Worm (Caenorhabditis elegans) whole organism, young adult: ENCODE data around the gene rpl-38.

Source experiments
- B0261.1 ChIP-seq: sonication (generic microtip); optimal IDR thresholded peaks from 2 replicates; lab custom pipeline; 2016; ENCODE audit warnings: mild to moderate bottlenecking, missing genetic modification characterization, moderate library complexity, missing compliant biosample characterization
- C06A6.2 ChIP-seq: fragments of 200-800 bp; sonication (Bioruptor generic); conservative IDR thresholded peaks from 2 replicates; pipeline ENCODE4 v1.3.6; 2022; ENCODE audit warnings: missing genetic modification characterization, missing compliant biosample characterization
- F10E7.11 ChIP-seq: sonication (generic microtip); optimal IDR thresholded peaks from 2 replicates; lab custom pipeline; 2017; ENCODE audit warnings: mild to moderate bottlenecking, missing genetic modification characterization, moderate library complexity, missing compliant biosample characterization
- F22D6.2 ChIP-seq: sonication (generic microtip); optimal IDR thresholded peaks from 2 replicates; lab custom pipeline; 2016; ENCODE audit warnings: mild to moderate bottlenecking, missing genetic modification characterization, missing compliant biosample characterization
- F23B12.7 ChIP-seq: sonication (generic microtip); optimal IDR thresholded peaks from 2 replicates; lab custom pipeline; 2017; ENCODE audit warnings: missing genetic modification characterization, mild to moderate bottlenecking, missing compliant biosample characterization, antibody characterized with exemption, moderate library complexity; ENCODE audit not compliant: insufficient read depth
- F39B2.1 ChIP-seq: fragments of 200-800 bp; sonication (Bioruptor generic); IDR thresholded peaks from 2 replicates; pipeline ENCODE4 v1.3.6; 2022; ENCODE audit warnings: missing genetic modification reagents, missing genetic modification characterization, missing compliant biosample characterization
- F49E8.2 ChIP-seq: sonication (generic microtip); optimal IDR thresholded peaks from 3 replicates; lab custom pipeline; 2017; ENCODE audit warnings: missing genetic modification characterization, mild to moderate bottlenecking, missing compliant biosample characterization, antibody characterized with exemption, moderate library complexity; ENCODE audit not compliant: insufficient read depth
- F55B11.4 ChIP-seq: sonication (generic microtip); optimal IDR thresholded peaks from 2 replicates; lab custom pipeline; 2016; ENCODE audit warnings: missing compliant biosample characterization, missing genetic modification characterization, borderline replicate concordance; ENCODE audit not compliant: insufficient read depth
- T26A5.8 ChIP-seq: sonication (generic microtip); optimal IDR thresholded peaks from 2 replicates; lab custom pipeline; 2016; ENCODE audit warnings: missing genetic modification characterization, missing compliant biosample characterization
- Y95B8A.8 ChIP-seq: fragments of 200-800 bp; sonication (Bioruptor generic); IDR thresholded peaks from 2 replicates; pipeline ENCODE4 v1.3.6; 2022; ENCODE audit warnings: missing genetic modification reagents, missing genetic modification characterization, missing compliant biosample characterization
- akir-1 ChIP-seq: fragments of 200-800 bp; sonication (Bioruptor generic); optimal IDR thresholded peaks from 2 replicates; lab custom pipeline; 2018; ENCODE audit warnings: mild to moderate bottlenecking, missing genetic modification characterization, moderate library complexity, missing compliant biosample characterization
- ama-1 ChIP-seq, 3 experiments: fragments of 150-350 bp in 1 of 3; sonication (generic microtip) in 2 of 3; optimal IDR thresholded peaks; 2 replicates each; lab custom pipeline; 2014 to 2018; ENCODE audit warnings: missing biosample characterization in 2 of 3, missing genetic modification characterization in 2 of 3, missing genetic modification reagents in 2 of 3
- atf-7 ChIP-seq: sonication (generic microtip); optimal IDR thresholded peaks from 2 replicates; lab custom pipeline; 2017; ENCODE audit warnings: mild to moderate bottlenecking, missing genetic modification characterization, missing compliant biosample characterization
- attf-3 ChIP-seq: fragments of 200-800 bp; sonication (Bioruptor generic); conservative IDR thresholded peaks from 2 replicates; pipeline ENCODE4 v1.3.6; 2022; ENCODE audit warnings: missing genetic modification reagents, missing genetic modification characterization, missing compliant biosample characterization
- attf-5 ChIP-seq: fragments of 200-800 bp; sonication (Bioruptor generic); optimal IDR thresholded peaks from 2 replicates; lab custom pipeline; 2018; ENCODE audit warnings: mild to moderate bottlenecking, missing genetic modification characterization, missing compliant biosample characterization
- cebp-2 ChIP-seq: fragments of 200-800 bp; sonication (Bioruptor generic); IDR thresholded peaks from 2 replicates; pipeline ENCODE4 v1.3.6; 2022; ENCODE audit warnings: missing genetic modification characterization, missing compliant biosample characterization
- ceh-40 ChIP-seq: fragments of 200-800 bp; sonication (Bioruptor generic); IDR thresholded peaks from 2 replicates; pipeline ENCODE4 v1.3.6; 2022; ENCODE audit warnings: missing genetic modification characterization, missing compliant biosample characterization
- ceh-58 ChIP-seq: fragments of 200-800 bp; sonication (Bioruptor generic); IDR thresholded peaks from 2 replicates; pipeline ENCODE4 v1.3.6; 2022; ENCODE audit warnings: missing genetic modification characterization, missing compliant biosample characterization
- ceh-79 ChIP-seq: sonication (generic microtip); optimal IDR thresholded peaks from 2 replicates; lab custom pipeline; 2017; ENCODE audit warnings: mild to moderate bottlenecking, missing genetic modification characterization, missing compliant biosample characterization
- ceh-91 ChIP-seq: fragments of 200-800 bp; sonication (Bioruptor generic); IDR thresholded peaks from 2 replicates; pipeline ENCODE4 v1.3.6; 2022; ENCODE audit warnings: missing genetic modification reagents, missing genetic modification characterization, missing compliant biosample characterization
- chd-7 ChIP-seq: sonication (generic microtip); optimal IDR thresholded peaks from 2 replicates; lab custom pipeline; 2016; ENCODE audit warnings: mild to moderate bottlenecking, missing genetic modification characterization, moderate library complexity, missing compliant biosample characterization
- die-1 ChIP-seq: sonication (generic microtip); optimal IDR thresholded peaks from 2 replicates; lab custom pipeline; 2016; ENCODE audit warnings: missing genotype, mild to moderate bottlenecking, missing genetic modification characterization, missing compliant biosample characterization
- dpff-1 ChIP-seq: sonication (generic microtip); optimal IDR thresholded peaks from 2 replicates; lab custom pipeline; 2017; ENCODE audit warnings: mild to moderate bottlenecking, missing genetic modification characterization, missing compliant biosample characterization
- dpl-1 ChIP-seq: fragments of 150-350 bp; optimal IDR thresholded peaks from 2 replicates; lab custom pipeline; 2014; ENCODE audit warnings: missing biosample characterization, missing genetic modification reagents, missing genetic modification characterization
- efl-1 ChIP-seq: fragments of 150-350 bp; optimal IDR thresholded peaks from 2 replicates; lab custom pipeline; 2014; ENCODE audit warnings: missing biosample characterization, missing genetic modification reagents, missing genetic modification characterization
- egl-44 ChIP-seq: fragments of 200-800 bp; sonication (Bioruptor generic); IDR thresholded peaks from 2 replicates; pipeline ENCODE4 v1.3.6; 2022; ENCODE audit warnings: missing genetic modification reagents, missing genetic modification characterization, missing compliant biosample characterization
- fkh-3 ChIP-seq: sonication (generic microtip); optimal IDR thresholded peaks from 2 replicates; lab custom pipeline; 2016; ENCODE audit warnings: mild to moderate bottlenecking, missing genetic modification characterization, missing compliant biosample characterization
- gei-17 ChIP-seq: fragments of 200-800 bp; sonication (Bioruptor generic); optimal IDR thresholded peaks from 2 replicates; lab custom pipeline; 2018; ENCODE audit warnings: mild to moderate bottlenecking, missing genetic modification characterization, missing compliant biosample characterization
- hmg-20 ChIP-seq: fragments of 200-800 bp; sonication (Bioruptor generic); IDR thresholded peaks from 2 replicates; pipeline ENCODE4 v1.3.6; 2022; ENCODE audit warnings: missing genetic modification reagents, missing genetic modification characterization, missing compliant biosample characterization
- hrde-1 ChIP-seq: sonication (generic microtip); optimal IDR thresholded peaks from 2 replicates; lab custom pipeline; 2016; ENCODE audit warnings: missing genetic modification characterization, mild to moderate bottlenecking, missing compliant biosample characterization, moderate library complexity, missing genotype, missing genetic modification reagents, borderline replicate concordance
- let-526 ChIP-seq: fragments of 200-800 bp; sonication (Bioruptor generic); IDR thresholded peaks from 2 replicates; pipeline ENCODE4 v1.3.6; 2022; ENCODE audit warnings: missing genetic modification reagents, missing genetic modification characterization, missing compliant biosample characterization
- let-607 ChIP-seq, 2 experiments: fragments of 200-800 bp in 1 of 2; sonication (Bioruptor generic) in 1 of 2; sonication (generic microtip) in 1 of 2; optimal IDR thresholded peaks; 2 replicates each; lab custom pipeline; 2016 to 2018; ENCODE audit warnings: mild to moderate bottlenecking in 2 of 2, missing compliant biosample characterization in 2 of 2, missing genetic modification characterization in 2 of 2, moderate library complexity in 2 of 2, missing genotype in 1 of 2
- lin-40 ChIP-seq: sonication (generic microtip); optimal IDR thresholded peaks from 2 replicates; lab custom pipeline; 2016; ENCODE audit warnings: missing genetic modification characterization, mild to moderate bottlenecking, missing compliant biosample characterization, missing genotype, missing genetic modification reagents
- madf-8 ChIP-seq: fragments of 200-800 bp; sonication (Bioruptor generic); conservative IDR thresholded peaks from 2 replicates; pipeline ENCODE4 v1.3.6; 2022; ENCODE audit warnings: missing genetic modification reagents, missing genetic modification characterization, missing compliant biosample characterization
- mcd-1 ChIP-seq: fragments of 200-800 bp; sonication (Bioruptor generic); IDR thresholded peaks from 2 replicates; pipeline ENCODE4 v1.3.6; 2022; ENCODE audit warnings: missing genetic modification reagents, missing genetic modification characterization, missing compliant biosample characterization
- mxl-1 ChIP-seq: sonication (generic microtip); optimal IDR thresholded peaks from 2 replicates; lab custom pipeline; 2016; ENCODE audit warnings: missing genetic modification characterization, missing compliant biosample characterization
- nfyb-1 ChIP-seq: fragments of 200-800 bp; sonication (Bioruptor generic); IDR thresholded peaks from 2 replicates; pipeline ENCODE4 v1.3.6; 2022; ENCODE audit warnings: missing genetic modification reagents, missing genetic modification characterization, missing compliant biosample characterization
- nhr-90 ChIP-seq: sonication (generic microtip); optimal IDR thresholded peaks from 2 replicates; lab custom pipeline; 2016; ENCODE audit warnings: missing genotype, mild to moderate bottlenecking, missing genetic modification characterization, missing compliant biosample characterization
- repo-1 ChIP-seq: sonication (generic microtip); optimal IDR thresholded peaks from 2 replicates; lab custom pipeline; 2017; ENCODE audit warnings: mild to moderate bottlenecking, missing genetic modification characterization, missing compliant biosample characterization
- snpc-1.1 ChIP-seq: sonication (generic microtip); optimal IDR thresholded peaks from 2 replicates; lab custom pipeline; 2017; ENCODE audit warnings: missing genetic modification characterization, mild to moderate bottlenecking, missing compliant biosample characterization, antibody characterized with exemption, moderate library complexity, missing genotype, missing genetic modification reagents; ENCODE audit not compliant: insufficient read depth
- somi-1 ChIP-seq: fragments of 200-800 bp; sonication (Bioruptor generic); optimal IDR thresholded peaks from 2 replicates; lab custom pipeline; 2018; ENCODE audit warnings: mild to moderate bottlenecking, missing genetic modification characterization, missing compliant biosample characterization
- tbx-9 ChIP-seq: sonication (generic microtip); optimal IDR thresholded peaks from 2 replicates; lab custom pipeline; 2016; ENCODE audit warnings: borderline replicate concordance, missing genetic modification characterization, inconsistent platforms, missing compliant biosample characterization
- ztf-22 ChIP-seq: fragments of 200-800 bp; sonication (Bioruptor generic); optimal IDR thresholded peaks from 2 replicates; lab custom pipeline; 2018; ENCODE audit warnings: mild to moderate bottlenecking, missing genetic modification characterization, moderate library complexity, missing compliant biosample characterization
- ztf-25 ChIP-seq: fragments of 200-800 bp; sonication (Bioruptor generic); IDR thresholded peaks from 2 replicates; pipeline ENCODE4 v1.3.6; 2022; ENCODE audit warnings: missing genetic modification reagents, missing genetic modification characterization, missing compliant biosample characterization
- ztf-26 ChIP-seq: sonication (generic microtip); optimal IDR thresholded peaks from 2 replicates; lab custom pipeline; 2017; ENCODE audit warnings: missing genetic modification characterization, missing compliant biosample characterization
- ztf-28 ChIP-seq: fragments of 200-800 bp; sonication (Bioruptor generic); IDR thresholded peaks from 2 replicates; pipeline ENCODE4 v1.3.6; 2022; ENCODE audit warnings: missing genetic modification reagents, missing genetic modification characterization, missing compliant biosample characterization
- ztf-6 ChIP-seq: fragments of 200-800 bp; sonication (Bioruptor generic); IDR thresholded peaks from 2 replicates; pipeline ENCODE4 v1.3.6; 2022; ENCODE audit warnings: missing genetic modification reagents, missing genetic modification characterization, missing compliant biosample characterization

Gene rpl-38

ce11 chrV:15551642-15552041 is 39.7 kb downstream of the rpl-38 start (continued):
- TF ChIP-seq ceh-58 (GFP tag; lab: Robert Waterston, UW) (no peak), ama-1 (optimal IDR thresholded peaks at IDR 0.05; lab: Kevin White, UChicago) (no peak), ama-1 (GFP tag; optimal IDR thresholded peaks at IDR 0.05; lab: Kevin White, UChicago) (peak; percentile 22 to 32), B0261.1 (tag; lab: Kevin White, UChicago) (peak; percentile 92), gei-17 (GFP tag; lab: Kevin White, UChicago) (no peak), nfyb-1 (peak; percentile 88), let-526 (GFP tag; lab: Robert Waterston, UW) (0 out of 2 replicates have a peak, but pooled peaks have one; percentile 15), snpc-1.1 (tag; lab: Kevin White, UChicago) (peak; percentile 19), chd-7 (peak; percentile 60), efl-1 (GFP tag; lab: Kevin White, UChicago) (no peak), dpff-1 (tag; lab: Kevin White, UChicago) (no peak), lin-40 (tag; lab: Kevin White, UChicago) (peak; percentile 47), mxl-1 (tag; lab: Kevin White, UChicago) (peak; percentile 33), tbx-9 (tag; lab: Kevin White, UChicago) (no peak), let-607 (tag; optimal IDR thresholded peaks at IDR 0.05; lab: Kevin White, UChicago) (no peak), fkh-3 (tag; lab: Kevin White, UChicago) (no peak), repo-1 (tag; lab: Kevin White, UChicago) (peak; percentile 2), ztf-6 (GFP tag; lab: Robert Waterston, UW) (0 out of 2 replicates have a peak, but pooled peaks have one; percentile 71), ztf-26 (tag; lab: Kevin White, UChicago) (peak; percentile 39), F39B2.1 (GFP tag; lab: Robert Waterston, UW) (no peak), somi-1 (GFP tag; lab: Kevin White, UChicago) (no peak), attf-5 (peak; percentile 51), ceh-40 (GFP tag; lab: Robert Waterston, UW) (0 out of 2 replicates have a peak, but pooled peaks have one; percentile 12), F10E7.11 (tag; lab: Kevin White, UChicago) (no peak), mcd-1 (GFP tag; lab: Robert Waterston, UW) (peak; percentile 63), ztf-25 (GFP tag; lab: Robert Waterston, UW) (peak; percentile 58; the same call in 1 of the 2 replicates), nhr-90 (peak; percentile 49), F22D6.2 (tag; lab: Kevin White, UChicago) (no peak), C06A6.2 (GFP tag; lab: Robert Waterston, UW) (no peak), madf-8 (GFP tag; lab: Robert Waterston, UW) (no peak), die-1 (tag; lab: Kevin White, UChicago) (peak; percentile 81), cebp-2 (GFP tag; lab: Robert Waterston, UW) (0 out of 2 replicates have a peak, but pooled peaks have one; percentile 74), F55B11.4 (tag; lab: Kevin White, UChicago) (no peak), hrde-1 (peak; percentile 7), atf-7 (tag; lab: Kevin White, UChicago) (peak; percentile 24), egl-44 (peak; percentile 75; the same call in 1 of the 2 replicates), ceh-91 (no peak; the same call in 1 of the 2 replicates), dpl-1 (no peak), ztf-28 (GFP tag; lab: Robert Waterston, UW) (peak; percentile 75; the same call in 1 of the 2 replicates), attf-3 (GFP tag; lab: Robert Waterston, UW) (peak; percentile 63), Y95B8A.8 (GFP tag; lab: Robert Waterston, UW) (no peak), ceh-79 (no peak), F49E8.2 (tag; lab: Kevin White, UChicago) (peak; percentile 19), F23B12.7 (tag; lab: Kevin White, UChicago) (peak; percentile 58), akir-1 (GFP tag; lab: Kevin White, UChicago) (no peak), T26A5.8 (tag; lab: Kevin White, UChicago) (no peak), ztf-22 (GFP tag; lab: Kevin White, UChicago) (peak; percentile 36), hmg-20 (GFP tag; lab: Robert Waterston, UW) (0 out of 2 replicates have a peak, but pooled peaks have one; percentile 6)
